Fruit fly (Drosophila melanogaster) whole organism, embryonic: Measurements from ENCODE around the gene CG15880.

Experiments
- Abd-B ChIP-seq: fragments of 200-800 bp; sonication (Bioruptor generic); optimal IDR thresholded peaks from 2 replicates; lab custom pipeline; 2018; ENCODE audit warnings: missing biosample characterization, mild to moderate bottlenecking, missing genetic modification characterization, moderate library complexity
- Adf1 ChIP-seq: fragments of 200-800 bp; sonication (Bioruptor generic); IDR thresholded peaks from 2 replicates; pipeline ENCODE4 v1.3.6; 2022; ENCODE audit warnings: missing biosample characterization, missing genetic modification characterization
- Blimp-1 ChIP-seq: fragments of 200-800 bp; sonication (Bioruptor generic); optimal IDR thresholded peaks from 3 replicates; lab custom pipeline; 2018; ENCODE audit warnings: missing biosample characterization, missing genetic modification characterization, mild to moderate bottlenecking, moderate library complexity, missing genetic modification reagents
- CG10147 ChIP-seq: fragments of 200-800 bp; sonication (Bioruptor generic); optimal IDR thresholded peaks from 2 replicates; lab custom pipeline; 2019; ENCODE audit warnings: missing biosample characterization, mild to moderate bottlenecking, missing genetic modification characterization, moderate library complexity
- CG1024 ChIP-seq: fragments of 200-800 bp; sonication (Bioruptor generic); IDR thresholded peaks from 2 replicates; pipeline ENCODE4 v1.3.6; 2022; ENCODE audit warnings: missing biosample characterization, missing genetic modification characterization
- CG10274 ChIP-seq: fragments of 200-800 bp; sonication (Bioruptor generic); optimal IDR thresholded peaks from 3 replicates; lab custom pipeline; 2017; ENCODE audit warnings: missing biosample characterization, mild to moderate bottlenecking, missing genetic modification characterization
- CG10321 ChIP-seq: fragments of 200-800 bp; sonication (Bioruptor generic); IDR thresholded peaks from 2 replicates; pipeline ENCODE4 v1.3.6; 2022; ENCODE audit warnings: missing biosample characterization, missing genetic modification characterization
- CG10366 ChIP-seq: fragments of 200-800 bp; sonication (Bioruptor generic); IDR thresholded peaks from 2 replicates; pipeline ENCODE4 v1.3.6; 2022; ENCODE audit warnings: missing biosample characterization, missing genetic modification characterization
- CG11504 ChIP-seq: fragments of 200-800 bp; sonication (Bioruptor generic); optimal IDR thresholded peaks from 3 replicates; lab custom pipeline; 2019; ENCODE audit warnings: missing biosample characterization, mild to moderate bottlenecking, missing genetic modification characterization, moderate library complexity
- CG12104 ChIP-seq: fragments of 200-800 bp; sonication (Bioruptor generic); optimal IDR thresholded peaks from 3 replicates; lab custom pipeline; 2016; ENCODE audit warnings: missing biosample characterization, missing genetic modification characterization
- CG12299 ChIP-seq: fragments of 200-800 bp; sonication (Bioruptor generic); optimal IDR thresholded peaks from 2 replicates; lab custom pipeline; 2018; ENCODE audit warnings: missing biosample characterization, mild to moderate bottlenecking, missing genetic modification characterization
- CG13287 ChIP-seq: fragments of 200-800 bp; sonication (Bioruptor generic); IDR thresholded peaks from 2 replicates; pipeline ENCODE4 v1.3.6; 2022; ENCODE audit warnings: missing biosample characterization, missing genetic modification characterization; ENCODE audit not compliant: partially characterized antibody
- CG14050 ChIP-seq: fragments of 200-800 bp; sonication (Bioruptor generic); IDR thresholded peaks from 3 replicates; pipeline ENCODE4 v1.3.6; 2022; ENCODE audit warnings: missing biosample characterization, missing genetic modification characterization
- CG17186 ChIP-seq: fragments of 200-800 bp; sonication (Bioruptor generic); optimal IDR thresholded peaks from 3 replicates; lab custom pipeline; 2017; ENCODE audit warnings: missing biosample characterization, missing genetic modification reagents, missing genetic modification characterization
- CG2116 ChIP-seq: fragments of 200-800 bp; sonication (Bioruptor generic); optimal IDR thresholded peaks from 3 replicates; lab custom pipeline; 2018; ENCODE audit warnings: missing biosample characterization, mild to moderate bottlenecking, missing genetic modification characterization
- CG31441 ChIP-seq: fragments of 200-800 bp; sonication (Bioruptor generic); IDR thresholded peaks from 2 replicates; pipeline ENCODE4 v1.3.6; 2022; ENCODE audit warnings: missing biosample characterization, missing genetic modification characterization
- CG32767 ChIP-seq: fragments of 200-800 bp; sonication (Bioruptor generic); IDR thresholded peaks from 2 replicates; pipeline ENCODE4 v1.3.6; 2022; ENCODE audit warnings: missing biosample characterization, missing genetic modification characterization
- CG5180 ChIP-seq: fragments of 200-800 bp; sonication (Bioruptor generic); optimal IDR thresholded peaks from 3 replicates; lab custom pipeline; 2017; ENCODE audit warnings: missing biosample characterization, missing genetic modification characterization, mild to moderate bottlenecking, moderate library complexity, missing genetic modification reagents
- CG6175 ChIP-seq: fragments of 200-800 bp; sonication (Bioruptor generic); IDR thresholded peaks from 3 replicates; pipeline ENCODE4 v1.3.6; 2022; ENCODE audit warnings: missing biosample characterization, missing genetic modification characterization
- CG7987 ChIP-seq: fragments of 200-800 bp; sonication (Bioruptor generic); optimal IDR thresholded peaks from 2 replicates; lab custom pipeline; 2018; ENCODE audit warnings: missing biosample characterization, mild to moderate bottlenecking, missing genetic modification characterization, moderate library complexity
- CG8478 ChIP-seq: fragments of >200 bp; optimal IDR thresholded peaks from 2 replicates; lab custom pipeline; 2018
- CG9609 ChIP-seq: fragments of 200-800 bp; sonication (Bioruptor generic); optimal IDR thresholded peaks from 3 replicates; lab custom pipeline; 2016; ENCODE audit warnings: missing biosample characterization, missing genetic modification characterization
- CG9797 ChIP-seq: fragments of 200-800 bp; sonication (Bioruptor generic); optimal IDR thresholded peaks from 3 replicates; lab custom pipeline; 2018; ENCODE audit warnings: missing biosample characterization, mild to moderate bottlenecking, missing genetic modification characterization
- CrebB ChIP-seq: fragments of 200-800 bp; sonication (Bioruptor generic); optimal IDR thresholded peaks from 3 replicates; lab custom pipeline; 2018; ENCODE audit warnings: missing biosample characterization, mild to moderate bottlenecking, missing genetic modification characterization
- Ets65A ChIP-seq: fragments of 200-800 bp; sonication (Bioruptor generic); peaks from one replicate; lab custom pipeline; 2016; ENCODE audit warnings: missing biosample characterization, missing genetic modification characterization
- GATAe ChIP-seq: fragments of 200-800 bp; sonication (Bioruptor generic); conservative IDR thresholded peaks from 2 replicates; pipeline ENCODE4 v1.3.6; 2022; ENCODE audit warnings: missing biosample characterization, missing genetic modification characterization
- Gug ChIP-seq: fragments of 200-800 bp; sonication (Bioruptor generic); IDR thresholded peaks from 4 replicates; pipeline ENCODE4 v1.3.6; 2022; ENCODE audit warnings: missing biosample characterization, missing genetic modification characterization
- HLH54F ChIP-seq: fragments of 200-800 bp; sonication (Bioruptor generic); optimal IDR thresholded peaks from 3 replicates; lab custom pipeline; 2016; ENCODE audit warnings: missing biosample characterization, missing genetic modification characterization
- Hmx ChIP-seq: fragments of 200-800 bp; sonication (Bioruptor generic); optimal IDR thresholded peaks from 2 replicates; lab custom pipeline; 2016; ENCODE audit warnings: missing biosample characterization, missing genetic modification characterization
- Hr51 ChIP-seq, 2 experiments: fragments of 200-800 bp; sonication (Bioruptor generic); optimal IDR thresholded peaks; 2 replicates in 1 of 2; 3 replicates in 1 of 2; lab custom pipeline; 2016 to 2018; ENCODE audit warnings: missing biosample characterization in 2 of 2, missing genetic modification characterization in 2 of 2, mild to moderate bottlenecking in 1 of 2, moderate library complexity in 1 of 2
- MBD-R2 ChIP-seq: fragments of 200-800 bp; sonication (Bioruptor generic); IDR thresholded peaks from 2 replicates; pipeline ENCODE4 v1.3.6; 2022; ENCODE audit warnings: missing biosample characterization, missing genetic modification characterization
- Meics ChIP-seq: fragments of 200-800 bp; sonication (Bioruptor generic); optimal IDR thresholded peaks from 2 replicates; lab custom pipeline; 2017; ENCODE audit warnings: missing biosample characterization, mild to moderate bottlenecking, missing genetic modification characterization
- NC2α ChIP-seq: fragments of 200-800 bp; sonication (Bioruptor generic); optimal IDR thresholded peaks from 2 replicates; lab custom pipeline; 2016; ENCODE audit warnings: missing biosample characterization, missing genetic modification characterization
- Scr ChIP-seq: fragments of 200-800 bp; sonication (Bioruptor generic); IDR thresholded peaks from 2 replicates; pipeline ENCODE4 v1.3.6; 2022; ENCODE audit warnings: missing biosample characterization, missing genetic modification characterization; ENCODE audit not compliant: partially characterized antibody
- Sin3A ChIP-seq: fragments of >200 bp; optimal IDR thresholded peaks from 2 replicates; lab custom pipeline; 2018
- amos ChIP-seq: fragments of 200-800 bp; sonication (Bioruptor generic); IDR thresholded peaks from 2 replicates; pipeline ENCODE4 v1.3.6; 2022; ENCODE audit warnings: missing biosample characterization, missing genetic modification characterization; ENCODE audit not compliant: partially characterized antibody
- cas ChIP-seq: fragments of 200-800 bp; sonication (Bioruptor generic); IDR thresholded peaks from 2 replicates; pipeline ENCODE4 v1.3.6; 2022; ENCODE audit warnings: missing biosample characterization, missing genetic modification characterization
- croc ChIP-seq: fragments of 200-800 bp; sonication (Bioruptor generic); conservative IDR thresholded peaks from 3 replicates; pipeline ENCODE4 v1.3.6; 2022; ENCODE audit warnings: missing biosample characterization, missing genetic modification characterization
- fd64A ChIP-seq: fragments of 200-800 bp; sonication (Bioruptor generic); optimal IDR thresholded peaks from 3 replicates; lab custom pipeline; 2018; ENCODE audit warnings: missing biosample characterization, mild to moderate bottlenecking, missing genetic modification characterization
- gt ChIP-seq: fragments of 200-800 bp; sonication (Bioruptor generic); IDR thresholded peaks from 2 replicates; pipeline ENCODE4 v1.3.6; 2022; ENCODE audit warnings: missing biosample characterization, missing genetic modification characterization
- ind ChIP-seq: fragments of 200-800 bp; sonication (Bioruptor generic); optimal IDR thresholded peaks from 3 replicates; lab custom pipeline; 2016; ENCODE audit warnings: missing biosample characterization, missing genetic modification characterization
- kah ChIP-seq: fragments of 200-800 bp; sonication (Bioruptor generic); optimal IDR thresholded peaks from 2 replicates; lab custom pipeline; 2018; ENCODE audit warnings: missing biosample characterization, mild to moderate bottlenecking, missing genetic modification characterization
- nmo ChIP-seq: fragments of 200-800 bp; sonication (Bioruptor generic); optimal IDR thresholded peaks from 2 replicates; lab custom pipeline; 2018; ENCODE audit warnings: missing biosample characterization, mild to moderate bottlenecking, missing genetic modification characterization, moderate library complexity
- pita ChIP-seq: fragments of 200-800 bp; sonication (Bioruptor generic); optimal IDR thresholded peaks from 2 replicates; lab custom pipeline; 2017; ENCODE audit warnings: missing biosample characterization, mild to moderate bottlenecking, missing genetic modification characterization
- sna ChIP-seq: fragments of 200-800 bp; sonication (Bioruptor generic); IDR thresholded peaks from 2 replicates; pipeline ENCODE4 v1.3.6; 2022; ENCODE audit warnings: missing biosample characterization, missing genetic modification characterization; ENCODE audit not compliant: partially characterized antibody
- sr ChIP-seq: fragments of 200-800 bp; sonication (Bioruptor generic); IDR thresholded peaks from 3 replicates; pipeline ENCODE4 v1.3.6; 2022; ENCODE audit warnings: missing biosample characterization, missing genetic modification characterization
- stwl ChIP-seq: fragments of 200-800 bp; sonication (Bioruptor generic); optimal IDR thresholded peaks from 3 replicates; lab custom pipeline; 2018; ENCODE audit warnings: missing biosample characterization, mild to moderate bottlenecking, missing genetic modification characterization, moderate library complexity
- ttk ChIP-seq: fragments of 200-800 bp; sonication (Bioruptor generic); IDR thresholded peaks from 2 replicates; pipeline ENCODE4 v2.1.2; 2022; ENCODE audit warnings: missing biosample characterization, missing genetic modification characterization
- twi ChIP-seq: fragments of 200-800 bp; optimal IDR thresholded peaks from 2 replicates; lab custom pipeline; 2019; ENCODE audit warnings: missing biosample characterization, mild to moderate bottlenecking, missing genetic modification characterization, moderate library complexity
- vvl ChIP-seq: fragments of 200-800 bp; sonication (Bioruptor generic); IDR thresholded peaks from 2 replicates; pipeline ENCODE4 v1.3.6; 2022; ENCODE audit warnings: missing biosample characterization, missing genetic modification characterization
- wek ChIP-seq: fragments of 200-800 bp; sonication (Bioruptor generic); optimal IDR thresholded peaks from 3 replicates; lab custom pipeline; 2018; ENCODE audit warnings: missing biosample characterization, mild to moderate bottlenecking, missing genetic modification characterization, moderate library complexity

Gene CG15880

DNA sequence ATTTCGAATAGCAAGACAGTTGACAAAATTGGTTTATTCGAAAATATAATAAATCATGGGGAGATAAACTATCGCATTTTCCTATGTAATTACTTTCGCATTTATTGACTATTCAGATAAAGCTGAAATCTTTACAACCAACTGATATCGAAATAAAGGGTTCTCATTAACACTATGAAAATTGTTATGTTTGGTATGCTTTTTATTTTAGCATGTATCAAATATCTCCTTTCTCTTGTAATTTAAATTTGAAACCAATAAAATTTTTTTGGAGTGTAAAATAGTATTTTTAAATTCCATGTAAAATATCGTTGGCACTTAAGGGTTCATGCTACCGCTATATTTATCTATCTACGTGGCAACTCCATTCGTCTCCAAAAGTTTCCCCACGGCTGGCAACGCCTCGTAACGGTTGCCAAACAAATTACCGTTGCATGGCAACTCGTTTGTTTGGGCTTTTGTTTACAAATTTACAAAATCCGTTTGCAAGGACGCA, 37.4 kb upstream of the CG15880 start, which contains the start of gene CG13949:
CG13949 (plus strand) TSS at position 286 of the 496 bp plus-strand sequence.
- peak; percentile 12 for TF ChIP-seq CG5180 (GFP tag; lab: Kevin White, UChicago)
- TF ChIP-seq CG31441 (GFP tag; lab: Robert Waterston, UW) = peak; percentile 59
- TF ChIP-seq Gug = peak; percentile 64
- peak; percentile 56 for TF ChIP-seq Blimp-1 (GFP tag; lab: Kevin White, UChicago)
- no peak for TF ChIP-seq Sin3A (lab: Kevin White, UChicago)
- peak; percentile 79 for TF ChIP-seq CG10366 (GFP tag; lab: Robert Waterston, UW)
- TF ChIP-seq vvl (GFP tag; lab: Robert Waterston, UW) = peak; percentile 88
- peak; percentile 56 for TF ChIP-seq amos (GFP tag; lab: Robert Waterston, UW)
- no peak for TF ChIP-seq CG17186 (GFP tag; lab: Kevin White, UChicago)
- TF ChIP-seq croc (GFP tag; lab: Robert Waterston, UW) = no peak; the same call in 2 of the 3 replicates
- TF ChIP-seq CG11504 (tag; lab: Kevin White, UChicago) = peak; percentile 83
- TF ChIP-seq NC2α = no peak
- peak; percentile 51 for TF ChIP-seq CG9609 (GFP tag; lab: Kevin White, UChicago)
- TF ChIP-seq nmo = peak; percentile 59
- TF ChIP-seq Adf1 (GFP tag; lab: Robert Waterston, UW) = no peak
- peak; percentile 80 for TF ChIP-seq ttk
- TF ChIP-seq CG32767 (GFP tag; lab: Robert Waterston, UW) = no peak
- TF ChIP-seq CG1024 (GFP tag; lab: Robert Waterston, UW) = no peak
- TF ChIP-seq Hmx = peak; percentile 32
- TF ChIP-seq CG7987 (GFP tag; lab: Kevin White, UChicago) = no peak
- peak; percentile 82 for TF ChIP-seq MBD-R2 (GFP tag; lab: Robert Waterston, UW)
- TF ChIP-seq Ets65A (GFP tag; lab: Kevin White, UChicago) = peak; percentile 89
- TF ChIP-seq sna (GFP tag; lab: Robert Waterston, UW) = no peak
- TF ChIP-seq CG14050 = peak; percentile 52; the same call in 2 of the 3 replicates
- TF ChIP-seq CrebB (tag; lab: Kevin White, UChicago) = peak; percentile 50
- peak; percentile 17 for TF ChIP-seq CG8478 (lab: Kevin White, UChicago)
- TF ChIP-seq CG6175 (GFP tag; lab: Robert Waterston, UW) = no peak; the same call in 2 of the 3 replicates
- TF ChIP-seq Hr51 (GFP tag; optimal IDR thresholded peaks at IDR 0.05; lab: Kevin White, UChicago) = peak in 1 of 2 experiments; percentile 63
- peak; percentile 64 for TF ChIP-seq stwl (tag; lab: Kevin White, UChicago)
- no peak for TF ChIP-seq CG10274 (GFP tag; lab: Kevin White, UChicago)
- peak; percentile 56 for TF ChIP-seq CG12299
- TF ChIP-seq ind (GFP tag; lab: Kevin White, UChicago) = peak; percentile 50
- no peak for TF ChIP-seq gt (GFP tag; lab: Robert Waterston, UW)
- peak; percentile 44 for TF ChIP-seq CG10147 (GFP tag; lab: Kevin White, UChicago)
- peak; percentile 54 for TF ChIP-seq CG2116 (GFP tag; lab: Kevin White, UChicago)
- TF ChIP-seq cas (GFP tag; lab: Robert Waterston, UW) = peak; percentile 34; the same call in 1 of the 2 replicates
- TF ChIP-seq HLH54F = peak; percentile 57
- peak; percentile 47 for TF ChIP-seq pita
- no peak for TF ChIP-seq CG9797
- TF ChIP-seq kah (GFP tag; lab: Kevin White, UChicago) = peak; percentile 1
- peak; percentile 31 for TF ChIP-seq CG12104
- TF ChIP-seq wek (GFP tag; lab: Kevin White, UChicago) = no peak
- TF ChIP-seq CG10321 = no peak; the same call in 1 of the 2 replicates
- TF ChIP-seq twi = peak; percentile 19
- peak; percentile 54 for TF ChIP-seq Meics (GFP tag; lab: Kevin White, UChicago)
- no peak for TF ChIP-seq sr (GFP tag; lab: Robert Waterston, UW)
- no peak for TF ChIP-seq fd64A (GFP tag; lab: Kevin White, UChicago)
- TF ChIP-seq Scr (GFP tag; lab: Robert Waterston, UW) = peak; percentile 42
- TF ChIP-seq GATAe (GFP tag; lab: Robert Waterston, UW) = peak; percentile 65; the same call in 1 of the 2 replicates
- TF ChIP-seq CG13287 (GFP tag; lab: Robert Waterston, UW) = peak; percentile 66
- peak; percentile 21 for TF ChIP-seq Abd-B (GFP tag; lab: Kevin White, UChicago)
